Comparison of ENCODE assay signal across 1 fruit fly cellular context in genomic region chr3L:16872487-16872955, dm6.
TF ChIP-seq lines count a peak whose summit lies in the region.

No protein-coding gene starts in this region.

TF ChIP-seq in whole organism, embryonic, 481 proteins besides CTCF, POLR2A, EP300 and RAD21 (continued from another document and continues in another):
- no peak for TF ChIP-seq Lpt (GFP tag; optimal IDR thresholded peaks at IDR 0.05; lab: Kevin White, UChicago)
- peak; percentile 41 for TF ChIP-seq Fer2 (tag; optimal IDR thresholded peaks at IDR 0.05; lab: Kevin White, UChicago)
- no peak for TF ChIP-seq CG2129 (GFP tag; IDR thresholded peaks at IDR 0.05; lab: Robert Waterston, UW; ENCODE audit: partially characterized antibody)
- peak; percentile 61 for TF ChIP-seq esg (GFP tag; conservative IDR thresholded peaks at IDR 0.05; lab: Robert Waterston, UW)
- TF ChIP-seq Sry-β (GFP tag; optimal IDR thresholded peaks at IDR 0.05; lab: Kevin White, UChicago), result no peak
- TF ChIP-seq chif (GFP tag; optimal IDR thresholded peaks at IDR 0.05; lab: Kevin White, UChicago), result peak; percentile 47 to 57
- TF ChIP-seq ase (GFP tag; IDR thresholded peaks at IDR 0.05; lab: Robert Waterston, UW), result no peak
- no peak for TF ChIP-seq corto (GFP tag; optimal IDR thresholded peaks at IDR 0.05; lab: Kevin White, UChicago)
- peak; percentile 68 to 70 for TF ChIP-seq bsh (GFP tag; optimal IDR thresholded peaks at IDR 0.05; lab: Kevin White, UChicago)
- peak; percentile 57 for TF ChIP-seq Antp (GFP tag; optimal IDR thresholded peaks at IDR 0.05; lab: Kevin White, UChicago)
- peak; percentile 28 for TF ChIP-seq Vsx1 (GFP tag; optimal IDR thresholded peaks at IDR 0.05; lab: Kevin White, UChicago)
- TF ChIP-seq CoRest (tag; optimal IDR thresholded peaks at IDR 0.05; lab: Kevin White, UChicago), result peak; percentile 82
- TF ChIP-seq CG12942 (GFP tag; optimal IDR thresholded peaks at IDR 0.05; lab: Kevin White, UChicago), result peak; percentile 38
- TF ChIP-seq Dfd (GFP tag; optimal IDR thresholded peaks at IDR 0.05; lab: Kevin White, UChicago), result no peak
- no peak for TF ChIP-seq bbx (GFP tag; IDR thresholded peaks at IDR 0.05; lab: Robert Waterston, UW; ENCODE audit: partially characterized antibody)
- TF ChIP-seq Atf-2 (GFP tag; optimal IDR thresholded peaks at IDR 0.05; lab: Kevin White, UChicago), result peak; percentile 36
- TF ChIP-seq insv (GFP tag; optimal IDR thresholded peaks at IDR 0.05; lab: Kevin White, UChicago), result peak in 1 of 2 experiments; percentile 33
- peak; percentile 27 for TF ChIP-seq Camta (GFP tag; optimal IDR thresholded peaks at IDR 0.05; lab: Kevin White, UChicago)
- TF ChIP-seq bcd (GFP tag; optimal IDR thresholded peaks at IDR 0.05; lab: Kevin White, UChicago), result peak; percentile 65
- peak; percentile 54 for TF ChIP-seq CrebB (tag; optimal IDR thresholded peaks at IDR 0.05; lab: Kevin White, UChicago)
- TF ChIP-seq CG12219 (GFP tag; optimal IDR thresholded peaks at IDR 0.05; lab: Kevin White, UChicago), result peak; percentile 76
- TF ChIP-seq CG18011 (GFP tag; optimal IDR thresholded peaks at IDR 0.05; lab: Kevin White, UChicago), result peak; percentile 33
- peak; percentile 54 for TF ChIP-seq scrt (GFP tag; optimal IDR thresholded peaks at IDR 0.05; lab: Kevin White, UChicago)
- peak; percentile 80 for TF ChIP-seq CG7839 (tag; optimal IDR thresholded peaks at IDR 0.05; lab: Kevin White, UChicago)
- TF ChIP-seq slbo (GFP tag; IDR thresholded peaks at IDR 0.05; lab: Robert Waterston, UW), result no peak; the same call in none of the 2 replicates
- TF ChIP-seq exex (tag; optimal IDR thresholded peaks at IDR 0.05; lab: Kevin White, UChicago), result peak; percentile 24
- no peak for TF ChIP-seq Trl (optimal IDR thresholded peaks at IDR 0.05; lab: Kevin White, UChicago)
- TF ChIP-seq Trl (GFP tag; optimal IDR thresholded peaks at IDR 0.05; lab: Kevin White, UChicago), result peak; percentile 53
- TF ChIP-seq CG8388 (GFP tag; optimal IDR thresholded peaks at IDR 0.05; lab: Kevin White, UChicago), result peak; percentile 70
- no peak for TF ChIP-seq pros (GFP tag; optimal IDR thresholded peaks at IDR 0.05; lab: Kevin White, UChicago)
- TF ChIP-seq sd (tag; optimal IDR thresholded peaks at IDR 0.05; lab: Kevin White, UChicago), result peak; percentile 29
- peak; percentile 81 for TF ChIP-seq nau (GFP tag; optimal IDR thresholded peaks at IDR 0.05; lab: Kevin White, UChicago)
- TF ChIP-seq Hr51 (GFP tag; optimal IDR thresholded peaks at IDR 0.05; lab: Kevin White, UChicago), result peak; percentile 19 to 88
- no peak for TF ChIP-seq Spps (tag; optimal IDR thresholded peaks at IDR 0.05; lab: Kevin White, UChicago)
- TF ChIP-seq CG18599 (GFP tag; optimal IDR thresholded peaks at IDR 0.05; lab: Kevin White, UChicago), result peak; percentile 73
- TF ChIP-seq CG11560 (tag; IDR thresholded peaks at IDR 0.05; lab: Robert Waterston, UW), result 0 out of 3 replicates have a peak, but pooled peaks have one; percentile 6
- peak; percentile 84 for TF ChIP-seq CG5180 (GFP tag; optimal IDR thresholded peaks at IDR 0.05; lab: Kevin White, UChicago)
- no peak for TF ChIP-seq CG10959 (GFP tag; IDR thresholded peaks at IDR 0.05; lab: Robert Waterston, UW)
- peak; percentile 58 for TF ChIP-seq CG4820 (GFP tag; optimal IDR thresholded peaks at IDR 0.05; lab: Kevin White, UChicago)
- no peak for TF ChIP-seq CG8290 (GFP tag; optimal IDR thresholded peaks at IDR 0.05; lab: Kevin White, UChicago)
- TF ChIP-seq CG8290 (tag; optimal IDR thresholded peaks at IDR 0.05; lab: Kevin White, UChicago), result peak in 1 of 2 experiments; percentile 70
- TF ChIP-seq CG14710 (tag; optimal IDR thresholded peaks at IDR 0.05; lab: Kevin White, UChicago), result peak; percentile 34
- peak; percentile 77 for TF ChIP-seq CG11696 (GFP tag; IDR thresholded peaks at IDR 0.05; lab: Robert Waterston, UW)
- peak; percentile 54 for TF ChIP-seq tgo (GFP tag; IDR thresholded peaks at IDR 0.05; lab: Robert Waterston, UW)
- peak; percentile 22; the same call in 1 of the 3 replicates for TF ChIP-seq jigr1 (GFP tag; IDR thresholded peaks at IDR 0.05; lab: Robert Waterston, UW)
- no peak for TF ChIP-seq prd (optimal IDR thresholded peaks at IDR 0.05; lab: Kevin White, UChicago)
- TF ChIP-seq prd (GFP tag; IDR thresholded peaks at IDR 0.05; lab: Robert Waterston, UW), result peak; percentile 41; the same call in 2 of the 3 replicates
- TF ChIP-seq CG7357 (GFP tag; IDR thresholded peaks at IDR 0.05; lab: Robert Waterston, UW), result no peak
- peak; percentile 60 for TF ChIP-seq Nf-YC (tag; optimal IDR thresholded peaks at IDR 0.05; lab: Kevin White, UChicago)
- TF ChIP-seq crp (GFP tag; optimal IDR thresholded peaks at IDR 0.05; lab: Kevin White, UChicago), result peak in 1 of 2 experiments; percentile 35
- peak; percentile 53 for TF ChIP-seq Myb (GFP tag; optimal IDR thresholded peaks at IDR 0.05; lab: Kevin White, UChicago)
- TF ChIP-seq CG3726 (GFP tag; IDR thresholded peaks at IDR 0.05; lab: Robert Waterston, UW), result no peak
- peak; percentile 33; the same call in 1 of the 2 replicates for TF ChIP-seq CG14667 (GFP tag; IDR thresholded peaks at IDR 0.05; lab: Robert Waterston, UW)
- peak; percentile 76 for TF ChIP-seq HHEX (GFP tag; optimal IDR thresholded peaks at IDR 0.05; lab: Kevin White, UChicago)
- no peak for TF ChIP-seq kni (GFP tag; optimal IDR thresholded peaks at IDR 0.05; lab: Kevin White, UChicago)
- peak; percentile 58 for TF ChIP-seq caup (GFP tag; optimal IDR thresholded peaks at IDR 0.05; lab: Kevin White, UChicago; ENCODE audit: severe bottlenecking)
- no peak for TF ChIP-seq gro (GFP tag; optimal IDR thresholded peaks at IDR 0.05; lab: Kevin White, UChicago)
- peak; percentile 72 for TF ChIP-seq CG6854 (GFP tag; optimal IDR thresholded peaks at IDR 0.05; lab: Kevin White, UChicago)
- TF ChIP-seq CG12391 (tag; optimal IDR thresholded peaks at IDR 0.05; lab: Kevin White, UChicago), result peak; percentile 76
- no peak for TF ChIP-seq Dip2 (GFP tag; IDR thresholded peaks at IDR 0.05; lab: Robert Waterston, UW)
- 0 out of 3 replicates have a peak, but pooled peaks have one; percentile 18 for TF ChIP-seq gce (GFP tag; IDR thresholded peaks at IDR 0.05; lab: Robert Waterston, UW)
- peak; percentile 49 for TF ChIP-seq CG2202 (tag; optimal IDR thresholded peaks at IDR 0.05; lab: Kevin White, UChicago)
- peak; percentile 47; the same call in 1 of the 2 replicates for TF ChIP-seq CG31224 (GFP tag; IDR thresholded peaks at IDR 0.05; lab: Robert Waterston, UW)
- TF ChIP-seq NC2β (GFP tag; optimal IDR thresholded peaks at IDR 0.05; lab: Kevin White, UChicago), result peak; percentile 8
- peak; percentile 54 for TF ChIP-seq ewg (GFP tag; optimal IDR thresholded peaks at IDR 0.05; lab: Kevin White, UChicago)
- TF ChIP-seq unpg (GFP tag; optimal IDR thresholded peaks at IDR 0.05; lab: Kevin White, UChicago), result peak; percentile 79
- peak; percentile 54; the same call in 1 of the 2 replicates for TF ChIP-seq CG32532 (GFP tag; IDR thresholded peaks at IDR 0.05; lab: Robert Waterston, UW)
- TF ChIP-seq CG15269 (tag; optimal IDR thresholded peaks at IDR 0.05; lab: Kevin White, UChicago), result peak; percentile 83
- TF ChIP-seq Mad (GFP tag; optimal IDR thresholded peaks at IDR 0.05; lab: Kevin White, UChicago), result peak; percentile 34
- peak; percentile 27; the same call in 1 of the 2 replicates for TF ChIP-seq Ada2b (GFP tag; IDR thresholded peaks at IDR 0.05; lab: Robert Waterston, UW)
- no peak for TF ChIP-seq C15 (GFP tag; IDR thresholded peaks at IDR 0.05; lab: Robert Waterston, UW)
- TF ChIP-seq CG9932 (GFP tag; IDR thresholded peaks at IDR 0.05; lab: Robert Waterston, UW), result 0 out of 2 replicates have a peak, but pooled peaks have one; percentile 40
- 0 out of 3 replicates have a peak, but pooled peaks have one; percentile 47 for TF ChIP-seq CG11456 (GFP tag; IDR thresholded peaks at IDR 0.05; lab: Robert Waterston, UW)
- TF ChIP-seq CG6683 (GFP tag; optimal IDR thresholded peaks at IDR 0.05; lab: Kevin White, UChicago), result peak; percentile 34
- TF ChIP-seq phol (tag; optimal IDR thresholded peaks at IDR 0.05; lab: Kevin White, UChicago), result peak; percentile 82
- TF ChIP-seq Bteb2 (GFP tag; optimal IDR thresholded peaks at IDR 0.05; lab: Kevin White, UChicago), result peak; percentile 69
- no peak for TF ChIP-seq ap (GFP tag; IDR thresholded peaks at IDR 0.05; lab: Robert Waterston, UW)
- TF ChIP-seq CG4617 (GFP tag; optimal IDR thresholded peaks at IDR 0.05; lab: Kevin White, UChicago; ENCODE audit: borderline replicate concordance), result peak; percentile 10
- TF ChIP-seq HLH54F (GFP tag; optimal IDR thresholded peaks at IDR 0.05; lab: Kevin White, UChicago), result peak; percentile 28
- no peak for TF ChIP-seq CG8478 (optimal IDR thresholded peaks at IDR 0.05; lab: Kevin White, UChicago)
- peak; percentile 78 for TF ChIP-seq CG10209 (GFP tag; optimal IDR thresholded peaks at IDR 0.05; lab: Kevin White, UChicago)
- peak; percentile 31; the same call in 2 of the 3 replicates for TF ChIP-seq croc (GFP tag; conservative IDR thresholded peaks at IDR 0.05; lab: Robert Waterston, UW)
- peak; percentile 63 for TF ChIP-seq Dek (tag; optimal IDR thresholded peaks at IDR 0.05; lab: Kevin White, UChicago)
- peak; percentile 10 for TF ChIP-seq CG30020 (tag; optimal IDR thresholded peaks at IDR 0.05; lab: Kevin White, UChicago)
- TF ChIP-seq NfI (GFP tag; optimal IDR thresholded peaks at IDR 0.05; lab: Kevin White, UChicago), result peak; percentile 57
- no peak for TF ChIP-seq CG17802 (tag; optimal IDR thresholded peaks at IDR 0.05; lab: Kevin White, UChicago)
- peak; percentile 59 for TF ChIP-seq Xbp1 (GFP tag; optimal IDR thresholded peaks at IDR 0.05; lab: Kevin White, UChicago)
- no peak for TF ChIP-seq HLH4C (GFP tag; IDR thresholded peaks at IDR 0.05; lab: Robert Waterston, UW; ENCODE audit: partially characterized antibody)
- TF ChIP-seq sc (optimal IDR thresholded peaks at IDR 0.05; lab: Kevin White, UChicago), result no peak
- TF ChIP-seq sc (GFP tag; optimal IDR thresholded peaks at IDR 0.05; lab: Kevin White, UChicago), result no peak
- no peak for TF ChIP-seq CG17186 (GFP tag; optimal IDR thresholded peaks at IDR 0.05; lab: Kevin White, UChicago)
- peak; percentile 31 for TF ChIP-seq CG34376 (GFP tag; optimal IDR thresholded peaks at IDR 0.05; lab: Kevin White, UChicago)
- peak; percentile 87 for TF ChIP-seq sens (GFP tag; lab: Kevin White, UChicago)
- TF ChIP-seq Stat92E (GFP tag; optimal IDR thresholded peaks at IDR 0.05; lab: Kevin White, UChicago), result no peak
- peak; percentile 41 for TF ChIP-seq fu2 (GFP tag; optimal IDR thresholded peaks at IDR 0.05; lab: Kevin White, UChicago)
- TF ChIP-seq Aef1 (GFP tag; IDR thresholded peaks at IDR 0.05; lab: Robert Waterston, UW), result peak; percentile 28; the same call in 1 of the 3 replicates
- peak; percentile 50 for TF ChIP-seq CG31388 (GFP tag; optimal IDR thresholded peaks at IDR 0.05; lab: Kevin White, UChicago)
- peak; percentile 31 for TF ChIP-seq CG6654 (GFP tag; optimal IDR thresholded peaks at IDR 0.05; lab: Kevin White, UChicago)
- TF ChIP-seq CG31365 (tag; optimal IDR thresholded peaks at IDR 0.05; lab: Kevin White, UChicago), result peak; percentile 2
- no peak for TF ChIP-seq cad (GFP tag; optimal IDR thresholded peaks at IDR 0.05; lab: Kevin White, UChicago)
- TF ChIP-seq schlank (tag; optimal IDR thresholded peaks at IDR 0.05; lab: Kevin White, UChicago), result peak; percentile 22
- TF ChIP-seq lab (GFP tag; optimal IDR thresholded peaks at IDR 0.05; lab: Kevin White, UChicago), result peak; percentile 78
- TF ChIP-seq CG10462 (GFP tag; optimal IDR thresholded peaks at IDR 0.05; lab: Kevin White, UChicago), result peak; percentile 30
- peak; percentile 39; the same call in 1 of the 2 replicates for TF ChIP-seq sob (GFP tag; IDR thresholded peaks at IDR 0.05; lab: Robert Waterston, UW)
- TF ChIP-seq pb (GFP tag; optimal IDR thresholded peaks at IDR 0.05; lab: Kevin White, UChicago), result peak; percentile 69
- peak; percentile 27 for TF ChIP-seq CG7987 (GFP tag; optimal IDR thresholded peaks at IDR 0.05; lab: Kevin White, UChicago)
- peak; percentile 47 for TF ChIP-seq CG10274 (GFP tag; optimal IDR thresholded peaks at IDR 0.05; lab: Kevin White, UChicago)
- no peak for TF ChIP-seq CG17912 (GFP tag; optimal IDR thresholded peaks at IDR 0.05; lab: Kevin White, UChicago)
- 0 out of 3 replicates have a peak, but pooled peaks have one; percentile 21 for TF ChIP-seq zfh1 (GFP tag; IDR thresholded peaks at IDR 0.05; lab: Robert Waterston, UW)
- TF ChIP-seq row (GFP tag; IDR thresholded peaks at IDR 0.05; lab: Robert Waterston, UW), result peak; percentile 74
- TF ChIP-seq CG12236 (GFP tag; optimal IDR thresholded peaks at IDR 0.05; lab: Kevin White, UChicago), result peak; percentile 45
- peak; percentile 60 for TF ChIP-seq kah (GFP tag; optimal IDR thresholded peaks at IDR 0.05; lab: Kevin White, UChicago)
- TF ChIP-seq CG1233 (GFP tag; optimal IDR thresholded peaks at IDR 0.05; lab: Kevin White, UChicago), result peak; percentile 72
- peak; percentile 27 for TF ChIP-seq sqz (GFP tag; optimal IDR thresholded peaks at IDR 0.05; lab: Kevin White, UChicago)
- peak; percentile 87 for TF ChIP-seq CG7556 (GFP tag; optimal IDR thresholded peaks at IDR 0.05; lab: Kevin White, UChicago)
- TF ChIP-seq CG33557 (GFP tag; optimal IDR thresholded peaks at IDR 0.05; lab: Kevin White, UChicago), result peak; percentile 38
- peak; percentile 83 for TF ChIP-seq Sox100B (GFP tag; optimal IDR thresholded peaks at IDR 0.05; lab: Kevin White, UChicago)
- peak; percentile 75 for TF ChIP-seq salm (tag; optimal IDR thresholded peaks at IDR 0.05; lab: Kevin White, UChicago)
- TF ChIP-seq Hmr (GFP tag; optimal IDR thresholded peaks at IDR 0.05; lab: Kevin White, UChicago), result peak; percentile 83
- no peak for TF ChIP-seq aop (GFP tag; IDR thresholded peaks at IDR 0.05; lab: Robert Waterston, UW)
- peak; percentile 48; the same call in 1 of the 3 replicates for TF ChIP-seq Dbx (GFP tag; IDR thresholded peaks at IDR 0.05; lab: Robert Waterston, UW)
- peak; percentile 56 for TF ChIP-seq zfh2 (GFP tag; optimal IDR thresholded peaks at IDR 0.05; lab: Kevin White, UChicago)
- TF ChIP-seq lbe (GFP tag; optimal IDR thresholded peaks at IDR 0.05; lab: Kevin White, UChicago), result no peak
- peak; percentile 30 for TF ChIP-seq zen (tag; optimal IDR thresholded peaks at IDR 0.05; lab: Kevin White, UChicago)
- TF ChIP-seq z (GFP tag; IDR thresholded peaks at IDR 0.05; lab: Robert Waterston, UW), result 0 out of 3 replicates have a peak, but pooled peaks have one; percentile 3
- no peak for TF ChIP-seq yki (optimal IDR thresholded peaks at IDR 0.05; lab: Kevin White, UChicago)
- TF ChIP-seq MESR4 (GFP tag; optimal IDR thresholded peaks at IDR 0.05; lab: Kevin White, UChicago), result no peak
- TF ChIP-seq ems (GFP tag; optimal IDR thresholded peaks at IDR 0.05; lab: Kevin White, UChicago), result peak; percentile 18
- TF ChIP-seq CG12071 (GFP tag; optimal IDR thresholded peaks at IDR 0.05; lab: Kevin White, UChicago), result peak; percentile 77
